Worm (Caenorhabditis elegans): ENCODE measurements around the gene srh-308.

ce11 chrV:14002402-14002801 is 15.0 kb downstream of the srh-308 start:
- peak; percentile 24 for TF ChIP-seq cog-1 (tag; optimal IDR thresholded peaks at IDR 0.05)
- TF ChIP-seq ztf-23 (GFP tag; IDR thresholded peaks at IDR 0.05) = no peak
- no peak for TF ChIP-seq flt-1 (GFP tag; IDR thresholded peaks at IDR 0.05)
- no peak for TF ChIP-seq ref-1 (GFP tag; conservative IDR thresholded peaks at IDR 0.05)
- no peak for TF ChIP-seq klf-2 (GFP tag; conservative IDR thresholded peaks at IDR 0.05)
- no peak for TF ChIP-seq ztf-29 (GFP tag; IDR thresholded peaks at IDR 0.05)
- TF ChIP-seq tab-1 (GFP tag; IDR thresholded peaks at IDR 0.05) = no peak
- TF ChIP-seq med-1 (GFP tag; optimal IDR thresholded peaks at IDR 0.05; ENCODE audit: insufficient read depth) = no peak
- TF ChIP-seq T22C8.4 (GFP tag; IDR thresholded peaks at IDR 0.05) = no peak

Data from whole organism, midembryonic.